Fruit fly (Drosophila melanogaster) whole organism, embryonic: ENCODE data around the gene CG8907.

Source experiments
- B-H2 ChIP-seq: fragments of 200-800 bp; sonication (Bioruptor generic); optimal IDR thresholded peaks from 2 replicates; lab custom pipeline; 2018; ENCODE audit warnings: missing biosample characterization, mild to moderate bottlenecking, missing genetic modification characterization
- Blimp-1 ChIP-seq: fragments of 200-800 bp; sonication (Bioruptor generic); optimal IDR thresholded peaks from 3 replicates; lab custom pipeline; 2018; ENCODE audit warnings: missing biosample characterization, missing genetic modification characterization, mild to moderate bottlenecking, moderate library complexity, missing genetic modification reagents
- CG11398 ChIP-seq: fragments of 200-800 bp; sonication (Bioruptor generic); optimal IDR thresholded peaks from 2 replicates; lab custom pipeline; 2016; ENCODE audit warnings: missing biosample characterization, missing genetic modification characterization
- CG1233 ChIP-seq: fragments of 200-800 bp; sonication (Bioruptor generic); optimal IDR thresholded peaks from 4 replicates; lab custom pipeline; 2018; ENCODE audit warnings: missing biosample characterization, mild to moderate bottlenecking, missing genetic modification characterization
- CG12769 ChIP-seq: fragments of 200-800 bp; sonication (Bioruptor generic); optimal IDR thresholded peaks from 2 replicates; lab custom pipeline; 2019; ENCODE audit warnings: missing biosample characterization, mild to moderate bottlenecking, missing genetic modification characterization, moderate library complexity
- CG14050 ChIP-seq: fragments of 200-800 bp; sonication (Bioruptor generic); IDR thresholded peaks from 3 replicates; pipeline ENCODE4 v1.3.6; 2022; ENCODE audit warnings: missing biosample characterization, missing genetic modification characterization
- CG18619 ChIP-seq: fragments of 200-800 bp; sonication (Bioruptor generic); optimal IDR thresholded peaks from 3 replicates; lab custom pipeline; 2017; ENCODE audit warnings: missing biosample characterization, mild to moderate bottlenecking, missing genetic modification characterization
- CG2129 ChIP-seq: fragments of 200-800 bp; sonication (Bioruptor generic); IDR thresholded peaks from 2 replicates; pipeline ENCODE4 v1.3.6; 2022; ENCODE audit warnings: missing biosample characterization, missing genetic modification characterization; ENCODE audit not compliant: partially characterized antibody
- CG3065 ChIP-seq: fragments of 200-800 bp; sonication (Bioruptor generic); optimal IDR thresholded peaks from 2 replicates; lab custom pipeline; 2016; ENCODE audit warnings: missing biosample characterization, missing genetic modification characterization
- CG32772 ChIP-seq: fragments of 200-800 bp; sonication (Bioruptor generic); IDR thresholded peaks from 2 replicates; pipeline ENCODE4 v1.3.6; 2022; ENCODE audit warnings: missing biosample characterization, missing genetic modification characterization
- CG34376 ChIP-seq: fragments of 200-800 bp; sonication (Bioruptor generic); optimal IDR thresholded peaks from 2 replicates; lab custom pipeline; 2018; ENCODE audit warnings: missing biosample characterization, mild to moderate bottlenecking, missing genetic modification characterization
- CG3847 ChIP-seq: fragments of 200-800 bp; sonication (Bioruptor generic); IDR thresholded peaks from 2 replicates; pipeline ENCODE4 v1.3.6; 2022; ENCODE audit warnings: missing biosample characterization, missing genetic modification characterization
- CG4730 ChIP-seq: fragments of 200-800 bp; sonication (Bioruptor generic); IDR thresholded peaks from 2 replicates; pipeline ENCODE4 v1.3.6; 2022; ENCODE audit warnings: missing biosample characterization, missing genetic modification characterization
- CG5180 ChIP-seq: fragments of 200-800 bp; sonication (Bioruptor generic); optimal IDR thresholded peaks from 3 replicates; lab custom pipeline; 2017; ENCODE audit warnings: missing biosample characterization, missing genetic modification characterization, mild to moderate bottlenecking, moderate library complexity, missing genetic modification reagents
- CG6654 ChIP-seq: fragments of 200-800 bp; sonication (Bioruptor generic); optimal IDR thresholded peaks from 2 replicates; lab custom pipeline; 2017; ENCODE audit warnings: missing biosample characterization, mild to moderate bottlenecking, missing genetic modification characterization
- CG7271 ChIP-seq: fragments of 200-800 bp; sonication (Bioruptor generic); optimal IDR thresholded peaks from 2 replicates; lab custom pipeline; 2018; ENCODE audit warnings: missing biosample characterization, mild to moderate bottlenecking, missing genetic modification characterization, moderate library complexity
- CG7372 ChIP-seq: fragments of 200-800 bp; sonication (Bioruptor generic); IDR thresholded peaks from 2 replicates; pipeline ENCODE4 v1.3.6; 2022; ENCODE audit warnings: missing biosample characterization, missing genetic modification characterization
- CG8388 ChIP-seq: fragments of 200-800 bp; sonication (Bioruptor generic); optimal IDR thresholded peaks from 2 replicates; lab custom pipeline; 2019; ENCODE audit warnings: missing biosample characterization, mild to moderate bottlenecking, missing genetic modification characterization, moderate library complexity
- CG9817 ChIP-seq: fragments of 200-800 bp; sonication (Bioruptor generic); optimal IDR thresholded peaks from 2 replicates; lab custom pipeline; 2018; ENCODE audit warnings: missing biosample characterization, mild to moderate bottlenecking, missing genetic modification characterization, moderate library complexity
- CHES-1-like ChIP-seq: fragments of 200-800 bp; sonication (Bioruptor generic); optimal IDR thresholded peaks from 2 replicates; lab custom pipeline; 2016; ENCODE audit warnings: missing biosample characterization, missing genetic modification characterization
- Dip2 ChIP-seq: fragments of 200-800 bp; sonication (Bioruptor generic); IDR thresholded peaks from 2 replicates; pipeline ENCODE4 v1.3.6; 2022; ENCODE audit warnings: missing biosample characterization, missing genetic modification characterization
- Dp ChIP-seq: fragments of 200-800 bp; sonication (Bioruptor generic); optimal IDR thresholded peaks from 2 replicates; lab custom pipeline; 2018; ENCODE audit warnings: missing biosample characterization, mild to moderate bottlenecking, missing genetic modification characterization, moderate library complexity
- ERR ChIP-seq: fragments of 200-800 bp; sonication (Bioruptor generic); optimal IDR thresholded peaks from 2 replicates; lab custom pipeline; 2016; ENCODE audit warnings: missing biosample characterization, missing genetic modification characterization
- Elba2 ChIP-seq: fragments of 200-800 bp; sonication (Bioruptor generic); optimal IDR thresholded peaks from 3 replicates; lab custom pipeline; 2016; ENCODE audit warnings: missing biosample characterization, missing genetic modification characterization
- H2.0 ChIP-seq: fragments of 200-800 bp; sonication (Bioruptor generic); IDR thresholded peaks from 2 replicates; pipeline ENCODE4 v1.3.6; 2022; ENCODE audit warnings: missing biosample characterization, missing genetic modification characterization
- Hey ChIP-seq: fragments of 200-800 bp; sonication (Bioruptor generic); optimal IDR thresholded peaks from 3 replicates; lab custom pipeline; 2018; ENCODE audit warnings: missing biosample characterization, mild to moderate bottlenecking, missing genetic modification characterization
- HmgD ChIP-seq: fragments of 200-800 bp; sonication (Bioruptor generic); optimal IDR thresholded peaks from 3 replicates; lab custom pipeline; 2016; ENCODE audit warnings: missing biosample characterization, missing genetic modification characterization
- HmgZ ChIP-seq: fragments of 200-800 bp; sonication (Bioruptor generic); optimal IDR thresholded peaks from 2 replicates; lab custom pipeline; 2018; ENCODE audit warnings: missing biosample characterization, mild to moderate bottlenecking, missing genetic modification characterization
- Hr39 ChIP-seq: fragments of >200 bp; optimal IDR thresholded peaks from 2 replicates; lab custom pipeline; 2017
- MBD-R2 ChIP-seq: fragments of 200-800 bp; sonication (Bioruptor generic); IDR thresholded peaks from 2 replicates; pipeline ENCODE4 v1.3.6; 2022; ENCODE audit warnings: missing biosample characterization, missing genetic modification characterization
- NC2β ChIP-seq: fragments of 200-800 bp; sonication (Bioruptor generic); optimal IDR thresholded peaks from 2 replicates; lab custom pipeline; 2016; ENCODE audit warnings: missing biosample characterization, missing genetic modification characterization
- Neu2 ChIP-seq: fragments of 200-800 bp; sonication (Bioruptor generic); optimal IDR thresholded peaks from 3 replicates; lab custom pipeline; 2016; ENCODE audit warnings: missing biosample characterization, missing genetic modification characterization, borderline replicate concordance
- Nf-YC ChIP-seq: fragments of 200-800 bp; optimal IDR thresholded peaks from 3 replicates; lab custom pipeline; 2019; ENCODE audit warnings: missing biosample characterization, mild to moderate bottlenecking, missing genetic modification characterization, moderate library complexity
- Opbp ChIP-seq: fragments of 200-800 bp; sonication (Bioruptor generic); IDR thresholded peaks from 3 replicates; pipeline ENCODE4 v1.3.6; 2022; ENCODE audit warnings: missing biosample characterization, missing genetic modification characterization; ENCODE audit not compliant: partially characterized antibody
- Taf1 ChIP-seq: fragments of 200-800 bp; sonication (Bioruptor generic); IDR thresholded peaks from 2 replicates; pipeline ENCODE4 v1.3.6; 2022; ENCODE audit warnings: missing biosample characterization, missing genetic modification characterization
- ab ChIP-seq: fragments of 200-800 bp; sonication (Bioruptor generic); optimal IDR thresholded peaks from 2 replicates; lab custom pipeline; 2016; ENCODE audit warnings: missing biosample characterization, missing genetic modification characterization
- bowl ChIP-seq: fragments of 200-800 bp; sonication (Bioruptor generic); IDR thresholded peaks from 2 replicates; pipeline ENCODE4 v1.3.6; 2022; ENCODE audit warnings: missing biosample characterization, missing genetic modification characterization
- cas ChIP-seq: fragments of 200-800 bp; sonication (Bioruptor generic); IDR thresholded peaks from 2 replicates; pipeline ENCODE4 v1.3.6; 2022; ENCODE audit warnings: missing biosample characterization, missing genetic modification characterization
- fd102C ChIP-seq: fragments of 200-800 bp; sonication (Bioruptor generic); optimal IDR thresholded peaks from 2 replicates; lab custom pipeline; 2018; ENCODE audit warnings: missing biosample characterization, mild to moderate bottlenecking, missing genetic modification characterization, moderate library complexity
- hb ChIP-seq: fragments of 200-800 bp; sonication (Bioruptor generic); IDR thresholded peaks from 3 replicates; pipeline ENCODE4 v1.3.6; 2022; ENCODE audit warnings: missing biosample characterization, missing genetic modification characterization; ENCODE audit not compliant: partially characterized antibody
- inv ChIP-seq: fragments of 200-800 bp; sonication (Bioruptor generic); IDR thresholded peaks from 2 replicates; pipeline ENCODE4 v1.3.6; 2022; ENCODE audit warnings: missing biosample characterization, missing genetic modification characterization; ENCODE audit not compliant: partially characterized antibody
- luna ChIP-seq: fragments of 200-800 bp; sonication (Bioruptor generic); optimal IDR thresholded peaks from 2 replicates; lab custom pipeline; 2016; ENCODE audit warnings: missing biosample characterization, missing genetic modification characterization
- nom ChIP-seq: fragments of 200-800 bp; sonication (Bioruptor generic); optimal IDR thresholded peaks from 2 replicates; lab custom pipeline; 2017; ENCODE audit warnings: missing biosample characterization, missing genetic modification characterization, mild to moderate bottlenecking, moderate library complexity, missing genetic modification reagents
- otp ChIP-seq: fragments of 200-800 bp; sonication (Bioruptor generic); IDR thresholded peaks from 3 replicates; pipeline ENCODE4, ENCODE4 v1.3.6; 2022; ENCODE audit warnings: missing biosample characterization, missing genetic modification characterization
- psq ChIP-seq: fragments of 200-800 bp; sonication (Bioruptor generic); optimal IDR thresholded peaks from 2 replicates; lab custom pipeline; 2017; ENCODE audit warnings: missing biosample characterization, missing genetic modification characterization
- pzg ChIP-seq: fragments of 200-800 bp; sonication (Bioruptor generic); optimal IDR thresholded peaks from 3 replicates; lab custom pipeline; 2018; ENCODE audit warnings: missing biosample characterization, mild to moderate bottlenecking, missing genetic modification characterization, moderate library complexity
- run ChIP-seq: fragments of 200-800 bp; sonication (Bioruptor generic); optimal IDR thresholded peaks from 3 replicates; lab custom pipeline; 2018; ENCODE audit warnings: missing biosample characterization, mild to moderate bottlenecking, missing genetic modification characterization
- sens-2 ChIP-seq: fragments of 200-800 bp; sonication (Bioruptor generic); IDR thresholded peaks from 2 replicates; pipeline ENCODE4 v1.3.6; 2022; ENCODE audit warnings: missing biosample characterization, missing genetic modification characterization
- so ChIP-seq: fragments of 200-800 bp; sonication (Bioruptor generic); IDR thresholded peaks from 3 replicates; pipeline ENCODE4 v1.3.6; 2022; ENCODE audit warnings: missing biosample characterization, missing genetic modification characterization
- trh ChIP-seq: fragments of 200-800 bp; sonication (Bioruptor generic); optimal IDR thresholded peaks from 2 replicates; lab custom pipeline; 2016; ENCODE audit warnings: missing biosample characterization, missing genetic modification characterization

CG8907 gene

DNA sequence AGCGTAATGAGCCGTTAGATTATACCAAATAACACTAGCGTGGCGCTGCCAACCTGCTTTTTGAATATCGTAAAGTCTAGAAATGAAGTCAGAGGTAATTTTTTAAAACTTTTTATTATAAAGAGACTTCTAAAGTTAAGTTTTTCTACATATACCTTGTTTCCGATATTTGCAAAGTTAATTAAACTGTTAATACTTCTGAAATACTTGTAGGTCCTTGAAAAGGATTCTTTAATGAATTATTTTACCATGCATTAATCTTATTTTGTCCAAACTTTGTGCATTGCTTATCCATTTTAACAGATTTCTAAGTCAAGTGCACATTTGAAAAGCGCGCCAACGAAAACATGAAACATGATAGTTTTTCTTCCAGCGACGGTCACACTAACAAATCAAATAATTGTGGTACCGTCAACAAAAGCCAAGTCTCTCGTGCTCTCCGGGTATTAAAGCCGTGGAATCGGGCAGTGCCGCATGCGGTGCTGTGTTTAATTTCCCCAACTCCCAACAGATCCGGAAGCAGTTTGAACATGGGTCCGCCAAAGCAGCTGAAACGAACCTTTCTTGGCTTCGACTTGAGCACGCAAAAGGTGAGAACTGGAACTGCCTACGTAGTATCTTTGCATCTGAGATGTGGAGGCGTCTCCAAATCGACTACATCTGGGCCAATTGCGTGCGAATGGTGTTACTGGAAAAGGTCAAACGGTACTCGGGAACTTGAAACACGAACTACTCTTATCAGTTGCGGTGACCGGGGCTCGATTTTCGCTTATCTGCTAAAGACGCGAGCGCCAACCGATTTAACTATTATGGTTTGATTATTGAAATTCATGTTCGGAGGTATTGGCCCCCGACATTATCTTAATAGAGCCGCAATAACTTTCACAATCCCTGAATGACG is 11.8 kb upstream of the CG8907 start, which contains the start of the genes EMC2A and CG3534 (continued):
- no peak for TF ChIP-seq CHES-1-like (GFP tag; lab: Kevin White, UChicago)
- TF ChIP-seq cas, result no peak
- peak; percentile 42 for TF ChIP-seq pzg (GFP tag; lab: Kevin White, UChicago)
- 0 out of 2 replicates have a peak, but pooled peaks have one; percentile 17 for TF ChIP-seq CG7372
- TF ChIP-seq Blimp-1 (GFP tag; lab: Kevin White, UChicago), result no peak
- TF ChIP-seq psq (GFP tag; lab: Kevin White, UChicago), result no peak
- no peak for TF ChIP-seq luna
- TF ChIP-seq ERR (GFP tag; lab: Kevin White, UChicago), result peak; percentile 17
- TF ChIP-seq CG9817 (tag; lab: Kevin White, UChicago), result no peak
- TF ChIP-seq HmgD (GFP tag; lab: Kevin White, UChicago), result no peak
- no peak for TF ChIP-seq CG2129
- TF ChIP-seq Hey (tag; lab: Kevin White, UChicago), result no peak
- TF ChIP-seq CG11398, result no peak
- TF ChIP-seq Opbp (GFP tag; lab: Robert Waterston, UW), result no peak
- no peak; the same call in 1 of the 2 replicates for TF ChIP-seq CG4730
- TF ChIP-seq CG32772, result no peak
- no peak for TF ChIP-seq CG14050 (GFP tag; lab: Robert Waterston, UW)
- TF ChIP-seq H2.0 (GFP tag; lab: Robert Waterston, UW), result no peak
- no peak for TF ChIP-seq MBD-R2
- TF ChIP-seq Elba2, result no peak
- TF ChIP-seq ab (GFP tag; lab: Kevin White, UChicago), result no peak
- no peak for TF ChIP-seq NC2β (GFP tag; lab: Kevin White, UChicago)
- no peak for TF ChIP-seq CG8388 (GFP tag; lab: Kevin White, UChicago)
- TF ChIP-seq bowl (GFP tag; lab: Robert Waterston, UW), result no peak
- TF ChIP-seq hb (GFP tag; lab: Robert Waterston, UW), result no peak
- no peak for TF ChIP-seq CG1233 (GFP tag; lab: Kevin White, UChicago)
- TF ChIP-seq Dp (GFP tag; lab: Kevin White, UChicago), result no peak
- peak; percentile 62; the same call in 2 of the 3 replicates for TF ChIP-seq so (GFP tag; lab: Robert Waterston, UW)
- TF ChIP-seq B-H2 (GFP tag; lab: Kevin White, UChicago), result no peak
- TF ChIP-seq Neu2, result no peak
- no peak for TF ChIP-seq Hr39
- no peak for TF ChIP-seq nom (GFP tag; lab: Kevin White, UChicago)
- no peak for TF ChIP-seq CG3065 (GFP tag; lab: Kevin White, UChicago)
- TF ChIP-seq Nf-YC, result peak; percentile 25
- TF ChIP-seq CG18619 (GFP tag; lab: Kevin White, UChicago), result no peak
- no peak for TF ChIP-seq otp (GFP tag; lab: Robert Waterston, UW)
- no peak for TF ChIP-seq fd102C (GFP tag; lab: Kevin White, UChicago)
- TF ChIP-seq Dip2 (GFP tag; lab: Robert Waterston, UW), result no peak
- TF ChIP-seq HmgZ (tag; lab: Kevin White, UChicago), result no peak
- TF ChIP-seq run (tag; lab: Kevin White, UChicago), result no peak
- TF ChIP-seq inv (GFP tag; lab: Robert Waterston, UW), result no peak
- no peak for TF ChIP-seq CG6654 (GFP tag; lab: Kevin White, UChicago)
- no peak for TF ChIP-seq Taf1 (GFP tag; lab: Robert Waterston, UW)
- TF ChIP-seq CG5180 (GFP tag; lab: Kevin White, UChicago), result no peak
- peak; percentile 63 for TF ChIP-seq CG34376 (GFP tag; lab: Kevin White, UChicago)
- no peak for TF ChIP-seq CG3847 (GFP tag; lab: Robert Waterston, UW)
- no peak for TF ChIP-seq CG12769 (tag; lab: Kevin White, UChicago)
- no peak for TF ChIP-seq trh
- TF ChIP-seq sens-2 (GFP tag; lab: Robert Waterston, UW), result no peak
- no peak for TF ChIP-seq CG7271 (tag; lab: Kevin White, UChicago)
